Worm (Caenorhabditis elegans) whole organism, L3 larva: ENCODE data around the gene nhr-168.

ENCODE experiments used
- R02D3.7 ChIP-seq: fragments of 150-350 bp; optimal IDR thresholded peaks from 2 replicates; lab custom pipeline; 2014; ENCODE audit warnings: missing biosample characterization, missing genetic modification characterization
- ZK546.5 ChIP-seq: sonication (generic microtip); optimal IDR thresholded peaks from 2 replicates; lab custom pipeline; 2017; ENCODE audit warnings: missing biosample characterization, missing genetic modification characterization
- aly-2 ChIP-seq: fragments of 150-350 bp; optimal IDR thresholded peaks from 2 replicates; lab custom pipeline; 2014; ENCODE audit warnings: missing biosample characterization, missing genetic modification characterization
- ama-1 ChIP-seq: fragments of 150-350 bp; optimal IDR thresholded peaks from 2 replicates; lab custom pipeline; 2018
- ceh-28 ChIP-seq: fragments of 150-350 bp; optimal IDR thresholded peaks from 2 replicates; lab custom pipeline; 2014; ENCODE audit warnings: missing biosample characterization, missing genetic modification reagents, missing genetic modification characterization
- ceh-82 ChIP-seq: fragments of 150-350 bp; optimal IDR thresholded peaks from 2 replicates; lab custom pipeline; 2014; ENCODE audit warnings: missing biosample characterization, missing genetic modification characterization
- egl-27 ChIP-seq: sonication (generic microtip); optimal IDR thresholded peaks from 4 replicates; lab custom pipeline; 2017; ENCODE audit warnings: missing biosample characterization, missing genetic modification reagents, missing genetic modification characterization
- egl-5 ChIP-seq: fragments of 150-350 bp; optimal IDR thresholded peaks from 2 replicates; lab custom pipeline; 2017; ENCODE audit warnings: missing biosample characterization, missing genetic modification reagents, missing genetic modification characterization, inconsistent platforms
- elt-2 ChIP-seq: sonication (generic microtip); optimal IDR thresholded peaks from 2 replicates; lab custom pipeline; 2016; ENCODE audit warnings: missing genetic modification reagents, mild to moderate bottlenecking, missing genetic modification characterization, missing compliant biosample characterization
- elt-3 ChIP-seq, 3 experiments: fragments of 150-350 bp in 1 of 3; sonication (generic microtip) in 2 of 3; optimal IDR thresholded peaks; 2 replicates in 2 of 3; 4 replicates in 1 of 3; lab custom pipeline; 2014 to 2017; ENCODE audit warnings: missing biosample characterization in 3 of 3, missing genetic modification characterization in 3 of 3
- fkh-10 ChIP-seq: sonication (generic microtip); optimal IDR thresholded peaks from 2 replicates; lab custom pipeline; 2017; ENCODE audit warnings: missing biosample characterization, missing genetic modification reagents, missing genetic modification characterization
- fos-1 ChIP-seq: fragments of 150-350 bp; optimal IDR thresholded peaks from 2 replicates; lab custom pipeline; 2014; ENCODE audit warnings: missing biosample characterization, missing genetic modification characterization
- hmg-11 ChIP-seq: sonication (generic microtip); optimal IDR thresholded peaks from 2 replicates; lab custom pipeline; 2016; ENCODE audit warnings: missing genetic modification characterization, missing compliant biosample characterization
- jun-1 ChIP-seq: fragments of 150-350 bp; optimal IDR thresholded peaks from 2 replicates; lab custom pipeline; 2014; ENCODE audit warnings: missing biosample characterization, missing genetic modification reagents, missing genetic modification characterization
- lin-39 ChIP-seq: fragments of 150-350 bp; optimal IDR thresholded peaks from 2 replicates; lab custom pipeline; 2018; ENCODE audit warnings: missing biosample characterization, missing genetic modification reagents, missing genetic modification characterization
- lsy-12 ChIP-seq: sonication (generic microtip); optimal IDR thresholded peaks from 2 replicates; lab custom pipeline; 2016; ENCODE audit warnings: mild to moderate bottlenecking, missing genetic modification characterization, missing compliant biosample characterization
- mml-1 ChIP-seq: fragments of 150-350 bp; sonication (generic microtip); optimal IDR thresholded peaks from 3 replicates; lab custom pipeline; 2014; ENCODE audit warnings: missing biosample characterization, missing genetic modification characterization
- nhr-11 ChIP-seq: fragments of 150-350 bp; optimal IDR thresholded peaks from 2 replicates; lab custom pipeline; 2014; ENCODE audit warnings: missing biosample characterization, missing genetic modification characterization
- nhr-12 ChIP-seq: fragments of 150-350 bp; optimal IDR thresholded peaks from 2 replicates; lab custom pipeline; 2014; ENCODE audit warnings: missing biosample characterization, missing genetic modification characterization
- nhr-23 ChIP-seq: fragments of 150-350 bp; optimal IDR thresholded peaks from 2 replicates; lab custom pipeline; 2014; ENCODE audit warnings: missing biosample characterization, missing genetic modification reagents, missing genetic modification characterization
- nhr-237 ChIP-seq: fragments of 150-350 bp; optimal IDR thresholded peaks from 2 replicates; lab custom pipeline; 2014; ENCODE audit warnings: missing biosample characterization, missing genetic modification characterization
- nhr-28 ChIP-seq: fragments of 150-350 bp; optimal IDR thresholded peaks from 2 replicates; lab custom pipeline; 2014; ENCODE audit warnings: missing biosample characterization, missing genetic modification characterization
- nhr-43 ChIP-seq: sonication (generic microtip); optimal IDR thresholded peaks from 2 replicates; lab custom pipeline; 2016; ENCODE audit warnings: mild to moderate bottlenecking, missing genetic modification characterization, missing compliant biosample characterization; ENCODE audit not compliant: poor library complexity, severe bottlenecking
- nhr-77 ChIP-seq: fragments of 150-350 bp; optimal IDR thresholded peaks from 2 replicates; lab custom pipeline; 2014; ENCODE audit warnings: missing biosample characterization, missing genetic modification characterization
- pha-4 ChIP-seq: fragments of 150-350 bp; optimal IDR thresholded peaks from 2 replicates; lab custom pipeline; 2014; ENCODE audit warnings: missing biosample characterization, missing genetic modification reagents, missing genetic modification characterization
- pqm-1 ChIP-seq: fragments of 150-350 bp; optimal IDR thresholded peaks from 2 replicates; lab custom pipeline; 2017; ENCODE audit warnings: missing biosample characterization, missing genetic modification characterization, inconsistent platforms
- sea-2 ChIP-seq: fragments of 150-350 bp; sonication (generic microtip); optimal IDR thresholded peaks from 4 replicates; lab custom pipeline; 2014; ENCODE audit warnings: missing biosample characterization, missing genetic modification reagents, missing genetic modification characterization
- skn-1 ChIP-seq: fragments of 150-350 bp; optimal IDR thresholded peaks from 2 replicates; lab custom pipeline; 2014; ENCODE audit warnings: missing biosample characterization, missing genetic modification characterization
- snpc-4 ChIP-seq: fragments of 150-350 bp; optimal IDR thresholded peaks from 2 replicates; lab custom pipeline; 2014; ENCODE audit warnings: missing biosample characterization, missing genetic modification characterization
- tbx-2 ChIP-seq: sonication (generic microtip); optimal IDR thresholded peaks from 2 replicates; lab custom pipeline; 2016; ENCODE audit warnings: mild to moderate bottlenecking, missing genetic modification characterization, missing compliant biosample characterization
- unc-39 ChIP-seq: sonication (generic microtip); optimal IDR thresholded peaks from 4 replicates; lab custom pipeline; 2017; ENCODE audit warnings: missing biosample characterization, missing genetic modification characterization
- zag-1 ChIP-seq: fragments of 150-350 bp; optimal IDR thresholded peaks from 2 replicates; lab custom pipeline; 2014; ENCODE audit warnings: missing biosample characterization, missing genetic modification characterization
- ztf-11 ChIP-seq: fragments of 150-350 bp; optimal IDR thresholded peaks from 2 replicates; lab custom pipeline; 2014; ENCODE audit warnings: missing biosample characterization, missing genetic modification characterization
- ztf-4 ChIP-seq: fragments of 150-350 bp; optimal IDR thresholded peaks from 2 replicates; lab custom pipeline; 2014; ENCODE audit warnings: missing biosample characterization, missing genetic modification characterization

nhr-168 gene

DNA sequence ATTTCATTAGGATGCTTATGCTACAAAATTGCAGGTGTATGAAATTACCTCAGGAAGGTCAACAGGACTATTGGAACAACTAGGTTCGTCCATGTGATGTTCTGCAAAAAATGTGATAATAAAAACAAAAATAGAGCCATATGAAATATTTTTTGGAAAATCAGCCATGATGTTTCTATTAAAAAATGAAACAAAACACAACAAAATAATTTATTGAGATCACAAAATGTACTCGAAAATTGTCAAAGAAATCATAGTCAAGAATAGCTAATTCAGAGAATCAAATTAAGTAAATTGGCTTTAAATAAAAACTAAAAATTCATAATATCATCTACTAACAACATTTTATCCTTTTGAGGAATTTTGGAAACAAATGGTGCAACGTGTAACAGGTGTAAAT is 2.8 kb downstream of the nhr-168 start, which contains the start of gene nhr-129:
nhr-129 (minus strand) TSS at position 101 of the 400 bp plus-strand sequence.
- TF ChIP-seq fos-1 (tag; lab: Kevin White, UChicago): no peak
- no peak for TF ChIP-seq egl-5 (tag; lab: Kevin White, UChicago)
- TF ChIP-seq tbx-2 (tag; lab: Kevin White, UChicago): no peak
- TF ChIP-seq nhr-43: no peak
- TF ChIP-seq lin-39 (tag; lab: Kevin White, UChicago): no peak
- TF ChIP-seq snpc-4 (tag; lab: Kevin White, UChicago): no peak
- TF ChIP-seq ztf-11 (tag; lab: Kevin White, UChicago): no peak
- TF ChIP-seq fkh-10 (GFP tag; lab: Kevin White, UChicago): no peak
- TF ChIP-seq ceh-82 (tag; lab: Kevin White, UChicago): no peak
- TF ChIP-seq elt-3 (tag; optimal IDR thresholded peaks at IDR 0.05; lab: Kevin White, UChicago): no peak
- no peak for TF ChIP-seq R02D3.7
- no peak for TF ChIP-seq lsy-12 (tag; lab: Kevin White, UChicago)
- TF ChIP-seq nhr-23 (tag; lab: Kevin White, UChicago): no peak
- TF ChIP-seq aly-2 (tag; lab: Kevin White, UChicago): no peak
- TF ChIP-seq nhr-237: no peak
- no peak for TF ChIP-seq ceh-28 (tag; lab: Kevin White, UChicago)
- no peak for TF ChIP-seq ama-1
- no peak for TF ChIP-seq ZK546.5 (tag; lab: Kevin White, UChicago)

DNA sequence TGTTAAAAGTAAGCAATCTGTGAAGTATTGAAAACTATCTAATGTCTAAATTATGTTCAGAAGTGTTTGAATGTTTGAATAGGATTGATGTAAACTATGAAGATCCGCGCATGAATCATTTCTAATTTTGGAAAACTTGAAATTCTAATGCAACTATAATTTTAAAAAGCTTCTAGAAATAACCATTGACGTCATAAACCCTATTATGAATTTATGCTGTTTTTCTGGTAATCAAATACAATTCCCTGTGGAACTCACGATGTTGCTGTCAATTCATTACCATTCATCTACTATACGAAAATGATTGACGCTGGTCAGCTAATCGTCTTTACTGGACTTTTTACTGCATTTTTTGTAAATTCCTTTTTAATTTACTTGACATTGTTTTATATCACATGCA is 6.2 kb downstream of the nhr-168 start, which contains the start of gene str-37:
str-37 (plus strand) TSS at position 301 of the 400 bp plus-strand sequence.
- no peak for TF ChIP-seq skn-1 (tag; lab: Kevin White, UChicago)
- no peak for TF ChIP-seq nhr-12 (tag; lab: Kevin White, UChicago)
- no peak for TF ChIP-seq elt-2 (tag; lab: Kevin White, UChicago)
- TF ChIP-seq zag-1 (tag; lab: Kevin White, UChicago): no peak
- TF ChIP-seq nhr-28 (tag; lab: Kevin White, UChicago): no peak
- TF ChIP-seq fos-1 (tag; lab: Kevin White, UChicago): no peak
- no peak for TF ChIP-seq ama-1
- TF ChIP-seq ztf-4 (tag; lab: Kevin White, UChicago): no peak
- no peak for TF ChIP-seq hmg-11 (tag; lab: Kevin White, UChicago)
- TF ChIP-seq egl-27: no peak
- no peak for TF ChIP-seq aly-2 (tag; lab: Kevin White, UChicago)
- TF ChIP-seq lsy-12 (tag; lab: Kevin White, UChicago): no peak
- no peak for TF ChIP-seq R02D3.7

DNA sequence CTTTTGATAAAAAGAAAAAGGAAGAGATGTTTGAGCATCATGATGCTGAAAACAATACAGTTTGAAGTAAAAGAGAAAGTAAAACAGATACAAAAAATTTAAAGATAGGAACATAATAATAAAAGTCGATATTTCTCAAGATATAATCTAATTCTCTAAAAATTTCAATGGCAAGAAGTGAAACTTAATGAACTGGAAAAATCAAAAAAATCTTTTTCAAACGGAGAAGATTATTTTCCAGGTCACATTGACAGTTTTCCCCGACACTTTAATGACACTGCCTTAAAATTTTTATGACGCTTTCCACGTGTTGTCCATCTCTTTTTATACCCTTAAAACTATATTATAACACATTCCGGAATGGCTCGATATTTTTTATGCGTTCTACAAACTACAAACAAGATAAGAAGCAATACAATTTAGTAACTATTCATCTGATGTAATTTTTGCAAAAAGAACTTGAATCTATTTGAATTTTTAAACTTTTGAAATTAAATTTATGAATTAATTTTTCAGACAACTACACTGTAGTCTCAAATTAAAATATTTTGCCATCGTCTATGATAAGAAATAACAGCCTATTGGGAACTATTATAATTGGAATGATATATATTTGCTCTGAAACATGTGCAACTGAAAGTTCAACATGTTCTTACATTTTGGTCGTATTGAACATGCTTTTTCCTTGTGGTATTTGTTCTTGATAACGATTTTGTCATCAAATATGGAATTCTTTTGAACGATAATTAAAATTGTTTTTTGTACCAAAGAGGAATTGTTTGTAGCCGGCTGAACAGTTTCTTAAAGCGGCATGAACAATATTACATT is 8.5 kb downstream of the nhr-168 start, which contains the start of gene C50B6.7:
C50B6.7 (minus strand) TSS at position 51 of the 828 bp plus-strand sequence.
- TF ChIP-seq pqm-1 (peak; percentile 75), elt-3 (tag; optimal IDR thresholded peaks at IDR 0.05; lab: Kevin White, UChicago) (no peak), elt-2 (tag; lab: Kevin White, UChicago) (peak; percentile 58), nhr-77 (tag; lab: Kevin White, UChicago) (no peak), unc-39 (tag; lab: Kevin White, UChicago) (no peak)

DNA sequence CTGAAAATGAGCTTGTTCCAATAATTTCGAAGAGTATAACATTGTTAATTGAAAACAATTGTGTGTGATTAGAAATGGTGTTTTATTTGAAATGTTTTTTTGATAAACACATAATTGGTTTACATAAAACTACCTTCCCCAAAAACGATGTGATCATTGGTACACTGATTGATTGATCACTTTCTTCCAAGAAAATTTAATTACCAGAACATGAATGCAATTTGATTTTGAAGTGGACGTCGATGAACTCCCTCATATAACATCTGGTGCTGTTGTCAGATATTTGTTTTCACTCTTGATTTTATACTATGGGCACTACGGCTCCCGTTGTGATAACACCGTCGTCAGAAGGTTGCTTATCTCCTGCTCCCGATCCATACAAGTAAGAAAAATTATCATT is 13.0 kb downstream of the nhr-168 start, which contains the start of gene srh-15:
srh-15 (plus strand) TSS at position 301 of the 400 bp plus-strand sequence.
- no peak for TF ChIP-seq nhr-28 (tag; lab: Kevin White, UChicago)
- TF ChIP-seq ZK546.5 (tag; lab: Kevin White, UChicago): no peak
- TF ChIP-seq nhr-237: no peak
- TF ChIP-seq elt-2 (tag; lab: Kevin White, UChicago): no peak
- TF ChIP-seq ama-1: no peak
- no peak for TF ChIP-seq sea-2
- TF ChIP-seq pha-4 (tag; lab: Kevin White, UChicago): no peak
- no peak for TF ChIP-seq lin-39 (tag; lab: Kevin White, UChicago)
- TF ChIP-seq nhr-12 (tag; lab: Kevin White, UChicago): no peak
- TF ChIP-seq jun-1 (tag; lab: Kevin White, UChicago): no peak
- no peak for TF ChIP-seq fos-1 (tag; lab: Kevin White, UChicago)
- no peak for TF ChIP-seq pqm-1
- TF ChIP-seq ceh-82 (tag; lab: Kevin White, UChicago): no peak
- no peak for TF ChIP-seq nhr-11 (tag; lab: Kevin White, UChicago)
- TF ChIP-seq fkh-10 (GFP tag; lab: Kevin White, UChicago): no peak
- no peak for TF ChIP-seq mml-1 (tag; lab: Kevin White, UChicago)
- no peak for TF ChIP-seq lsy-12 (tag; lab: Kevin White, UChicago)
- TF ChIP-seq, all 47 proteins: peak for 0
